Worm (Caenorhabditis elegans): Measurements from ENCODE around the gene K02C4.5.

K02C4.5 gene

DNA sequence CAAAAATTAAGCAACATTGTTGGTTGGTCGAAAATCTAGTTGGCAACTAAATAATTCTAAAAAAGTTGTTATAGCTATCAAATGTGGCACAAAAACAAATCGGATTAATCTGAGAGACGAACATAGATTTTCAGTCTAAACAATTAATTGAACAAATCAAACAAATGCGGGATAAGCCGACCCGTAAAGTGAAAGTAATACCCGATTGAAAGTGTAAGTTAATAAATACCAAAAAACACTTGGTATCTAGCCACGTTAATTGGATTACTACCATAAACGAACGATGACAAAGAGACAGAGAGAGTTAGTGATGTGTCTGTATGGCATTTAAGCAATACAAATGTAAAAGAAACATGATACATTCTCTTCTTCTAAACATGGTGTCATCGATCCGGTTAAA is 15.7 kb downstream of the K02C4.5 start:
- TF ChIP-seq ztf-29 (GFP tag; IDR thresholded peaks at IDR 0.05) (no peak), med-1 (GFP tag; optimal IDR thresholded peaks at IDR 0.05; ENCODE audit: insufficient read depth) (no peak), cog-1 (tag; optimal IDR thresholded peaks at IDR 0.05) (no peak), tab-1 (GFP tag; IDR thresholded peaks at IDR 0.05) (no peak), T22C8.4 (GFP tag; IDR thresholded peaks at IDR 0.05) (no peak), ref-1 (GFP tag; conservative IDR thresholded peaks at IDR 0.05) (no peak), ztf-23 (GFP tag; IDR thresholded peaks at IDR 0.05) (no peak), flt-1 (GFP tag; IDR thresholded peaks at IDR 0.05) (no peak), klf-2 (GFP tag; conservative IDR thresholded peaks at IDR 0.05) (no peak)

DNA sequence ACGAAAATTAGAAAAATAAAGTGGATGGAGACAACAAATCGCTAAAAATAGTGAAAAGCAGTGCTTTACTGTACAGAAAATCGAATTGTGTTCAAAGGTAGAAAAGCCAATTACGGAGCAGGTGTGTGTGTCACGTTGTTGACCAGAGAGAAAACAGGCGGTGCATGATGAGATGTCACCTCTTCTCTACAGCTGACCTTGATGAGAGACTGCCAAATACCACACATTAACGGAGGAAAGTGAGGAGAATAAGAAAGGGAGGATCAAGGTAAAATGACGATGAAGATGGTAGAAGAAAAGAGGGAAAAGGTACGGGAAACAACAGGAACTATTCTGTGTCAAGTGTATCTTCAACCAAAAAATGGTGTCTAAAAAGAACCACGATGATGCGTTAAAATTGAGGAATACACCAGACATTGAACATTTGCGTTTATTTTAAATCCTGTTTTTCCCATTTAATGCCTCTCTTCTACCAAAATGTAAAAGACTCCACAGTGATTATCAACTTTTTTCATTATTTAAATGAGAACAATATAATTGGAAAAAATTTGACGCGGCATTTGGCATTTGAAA is 21.1 kb downstream of the K02C4.5 start:
- TF ChIP-seq cog-1 (tag; optimal IDR thresholded peaks at IDR 0.05) (no peak), T22C8.4 (GFP tag; IDR thresholded peaks at IDR 0.05) (no peak)

DNA sequence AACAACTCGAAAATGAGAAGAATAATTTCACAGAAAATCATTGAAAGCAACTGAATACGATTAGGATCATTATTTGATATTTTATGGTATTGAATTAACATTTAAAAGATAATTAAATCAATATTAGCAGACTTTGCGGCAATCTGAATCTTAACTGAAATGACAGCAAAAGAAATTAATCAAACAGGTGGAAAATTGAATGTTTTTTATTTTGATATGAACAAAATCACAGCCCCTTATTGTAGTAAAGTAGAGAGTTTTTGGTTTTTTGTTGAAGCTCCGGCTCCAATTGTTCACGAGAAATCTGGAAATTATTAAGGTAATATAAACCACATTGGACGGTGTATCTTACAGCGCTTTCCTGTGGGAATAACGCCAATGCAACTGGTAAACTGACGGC is 23.8 kb downstream of the K02C4.5 start, which contains the start of gene sre-2:
sre-2 (minus strand) TSS at position 101 of the 400 bp plus-strand sequence.
- TF ChIP-seq med-1 (GFP tag; optimal IDR thresholded peaks at IDR 0.05; ENCODE audit: insufficient read depth) (no peak), tab-1 (GFP tag; IDR thresholded peaks at IDR 0.05) (no peak), ztf-29 (GFP tag; IDR thresholded peaks at IDR 0.05) (no peak), ztf-23 (GFP tag; IDR thresholded peaks at IDR 0.05) (no peak), klf-2 (GFP tag; conservative IDR thresholded peaks at IDR 0.05) (no peak), flt-1 (GFP tag; IDR thresholded peaks at IDR 0.05) (no peak), ref-1 (GFP tag; conservative IDR thresholded peaks at IDR 0.05) (no peak)

DNA sequence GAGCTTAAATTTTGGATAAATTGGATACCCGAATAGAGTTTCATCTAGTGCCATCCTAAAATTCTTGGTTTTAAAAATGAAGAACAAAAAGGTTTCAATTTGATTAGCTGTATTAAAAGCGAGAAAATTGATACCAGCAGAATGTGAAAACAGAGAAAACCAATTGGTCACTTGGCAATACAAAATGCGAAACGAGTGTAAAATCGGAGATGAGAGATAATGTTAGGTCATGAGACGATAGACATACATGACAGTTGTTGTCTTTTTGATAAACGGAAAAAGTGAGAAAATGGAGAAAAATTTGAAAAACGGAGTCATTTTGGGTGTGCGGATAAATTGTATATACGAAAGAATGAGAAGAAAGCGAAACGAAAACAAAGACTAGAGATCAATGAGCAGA is 26.8 kb downstream of the K02C4.5 start, which contains the start of gene sfxn-5:
sfxn-5 (minus strand) TSS at position 55 of the 400 bp plus-strand sequence.
- TF ChIP-seq ztf-23 (GFP tag; IDR thresholded peaks at IDR 0.05) (no peak), klf-2 (GFP tag; conservative IDR thresholded peaks at IDR 0.05) (no peak), T22C8.4 (GFP tag; IDR thresholded peaks at IDR 0.05) (no peak), flt-1 (GFP tag; IDR thresholded peaks at IDR 0.05) (no peak), cog-1 (tag; optimal IDR thresholded peaks at IDR 0.05) (no peak), tab-1 (GFP tag; IDR thresholded peaks at IDR 0.05) (no peak), med-1 (GFP tag; optimal IDR thresholded peaks at IDR 0.05; ENCODE audit: insufficient read depth) (no peak), ref-1 (GFP tag; conservative IDR thresholded peaks at IDR 0.05) (no peak), ztf-29 (GFP tag; IDR thresholded peaks at IDR 0.05) (no peak)

DNA sequence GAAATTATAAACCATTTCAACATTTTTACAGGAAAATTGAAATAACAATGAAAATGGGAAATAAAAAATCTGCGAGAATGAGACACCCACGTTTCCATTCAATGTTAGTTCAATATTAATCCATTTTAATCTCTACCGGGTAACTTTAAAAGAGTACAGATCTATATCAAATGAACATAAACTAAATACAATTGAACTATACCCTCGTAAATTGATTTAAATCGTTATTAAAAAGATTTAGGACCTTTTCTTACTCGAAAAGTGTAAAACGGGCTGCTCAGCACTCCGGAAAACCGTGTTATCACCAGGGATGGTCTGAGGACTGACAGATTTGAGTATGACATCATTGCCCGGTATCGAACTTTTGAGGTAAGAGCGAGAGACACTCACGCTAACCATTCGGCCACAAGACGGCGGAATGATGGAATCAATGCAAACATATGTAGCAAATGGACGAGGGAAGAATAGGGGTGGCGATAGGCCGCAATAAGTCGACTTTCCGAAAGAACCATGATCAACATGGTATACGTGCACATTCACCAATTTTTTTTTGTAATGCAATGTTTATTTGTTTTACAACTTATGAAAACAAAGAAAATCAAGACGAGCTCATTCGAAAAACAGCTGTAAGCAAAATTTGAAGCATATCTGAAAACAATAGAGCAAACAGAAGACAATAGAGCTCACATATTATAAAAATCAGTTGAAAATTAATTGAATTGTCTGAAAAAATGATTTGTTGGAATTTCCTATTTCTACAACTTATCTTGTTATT is 28.9 kb downstream of the K02C4.5 start, which contains the start of the genes chst-1 and C41C4.9:
chst-1 (minus strand) TSS at position 51 of the 775 bp plus-strand sequence.
C41C4.9 (plus strand) TSS at position 725 of the 775 bp plus-strand sequence.
- TF ChIP-seq med-1 (GFP tag; optimal IDR thresholded peaks at IDR 0.05; ENCODE audit: insufficient read depth) (peak; percentile 87), ztf-23 (GFP tag; IDR thresholded peaks at IDR 0.05) (peak; percentile 94), klf-2 (GFP tag; conservative IDR thresholded peaks at IDR 0.05) (no peak; the same call in 1 of the 2 replicates), flt-1 (GFP tag; IDR thresholded peaks at IDR 0.05) (peak; percentile 97), tab-1 (GFP tag; IDR thresholded peaks at IDR 0.05) (peak; percentile 97), T22C8.4 (GFP tag; IDR thresholded peaks at IDR 0.05) (peak; percentile 94), ztf-29 (GFP tag; IDR thresholded peaks at IDR 0.05) (peak; percentile 92), ref-1 (GFP tag; conservative IDR thresholded peaks at IDR 0.05) (peak; percentile 89), cog-1 (tag; optimal IDR thresholded peaks at IDR 0.05) (peak; percentile 82)

DNA sequence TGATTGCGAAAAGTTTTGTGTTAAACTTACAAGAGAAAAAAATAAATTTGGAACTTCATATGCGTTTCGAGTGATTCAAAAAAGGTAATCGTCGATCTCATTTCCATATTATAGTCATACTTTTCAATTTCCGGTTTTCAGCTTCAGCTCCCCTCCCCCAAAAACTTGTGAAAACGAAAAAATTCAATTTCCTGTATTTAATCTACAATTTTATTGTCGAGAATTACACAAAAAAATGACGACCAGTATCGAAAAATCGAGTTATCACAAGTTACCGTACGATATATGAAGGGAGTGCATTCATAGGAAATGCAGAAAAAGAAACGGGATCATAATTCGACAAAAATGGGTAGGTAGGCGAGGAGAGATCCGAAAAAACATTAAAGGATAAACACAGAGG is 33.8 kb downstream of the K02C4.5 start, which contains the start of gene lron-4:
lron-4 (minus strand) TSS at position 101 of the 400 bp plus-strand sequence.
- no peak for TF ChIP-seq ref-1 (GFP tag; conservative IDR thresholded peaks at IDR 0.05)
- TF ChIP-seq ztf-29 (GFP tag; IDR thresholded peaks at IDR 0.05) = no peak
- TF ChIP-seq klf-2 (GFP tag; conservative IDR thresholded peaks at IDR 0.05) = no peak
- TF ChIP-seq flt-1 (GFP tag; IDR thresholded peaks at IDR 0.05) = no peak
- TF ChIP-seq ztf-23 (GFP tag; IDR thresholded peaks at IDR 0.05) = no peak
- no peak for TF ChIP-seq cog-1 (tag; optimal IDR thresholded peaks at IDR 0.05)
- no peak for TF ChIP-seq tab-1 (GFP tag; IDR thresholded peaks at IDR 0.05)
- no peak for TF ChIP-seq T22C8.4 (GFP tag; IDR thresholded peaks at IDR 0.05)
- TF ChIP-seq med-1 (GFP tag; optimal IDR thresholded peaks at IDR 0.05; ENCODE audit: insufficient read depth) = no peak

DNA sequence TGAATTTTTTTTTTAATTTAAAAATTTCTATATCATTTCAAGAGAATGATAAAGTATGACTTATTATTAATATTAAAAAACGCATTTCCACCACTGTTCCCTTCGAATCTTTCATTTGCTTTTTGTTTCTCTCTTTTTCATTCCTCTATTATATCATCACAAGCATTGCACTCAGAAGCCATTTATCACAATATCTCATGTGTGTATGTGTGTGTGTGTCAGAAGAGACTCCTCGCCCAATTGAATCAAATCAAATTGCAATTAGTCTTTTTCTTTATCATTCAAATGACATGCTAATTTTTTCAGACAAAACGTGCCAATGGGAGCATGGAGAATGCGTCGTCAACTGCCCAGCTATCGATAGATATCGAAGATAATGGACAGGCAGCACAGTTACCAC is 37.9 kb downstream of the K02C4.5 start, which contains the start of gene unc-105:
unc-105 (plus strand) TSS at position 301 of the 400 bp plus-strand sequence.
- TF ChIP-seq ref-1 (GFP tag; conservative IDR thresholded peaks at IDR 0.05) (no peak), T22C8.4 (GFP tag; IDR thresholded peaks at IDR 0.05) (no peak), med-1 (GFP tag; optimal IDR thresholded peaks at IDR 0.05; ENCODE audit: insufficient read depth) (no peak), klf-2 (GFP tag; conservative IDR thresholded peaks at IDR 0.05) (no peak), ztf-23 (GFP tag; IDR thresholded peaks at IDR 0.05) (no peak), tab-1 (GFP tag; IDR thresholded peaks at IDR 0.05) (no peak), cog-1 (tag; optimal IDR thresholded peaks at IDR 0.05) (no peak), flt-1 (GFP tag; IDR thresholded peaks at IDR 0.05) (no peak), ztf-29 (GFP tag; IDR thresholded peaks at IDR 0.05) (no peak)

DNA sequence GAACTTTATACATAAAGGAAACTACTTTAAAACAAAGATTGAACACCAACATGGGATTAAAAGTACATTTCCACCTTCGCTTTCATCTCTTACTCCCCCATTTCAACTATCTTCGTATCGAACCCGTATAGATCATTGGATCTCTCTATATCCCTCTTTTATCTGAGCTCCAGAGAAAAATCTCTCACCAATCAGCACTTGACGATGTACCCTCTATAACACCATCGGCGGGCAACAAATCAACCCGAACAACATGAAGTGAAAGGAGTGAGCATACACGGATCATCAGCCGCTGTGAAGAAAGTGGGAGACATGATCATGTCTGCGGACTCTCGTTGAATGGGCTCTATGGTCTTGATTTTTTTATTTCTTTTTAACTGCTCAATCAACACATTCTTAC is 39.2 kb downstream of the K02C4.5 start:
- TF ChIP-seq tab-1 (GFP tag; IDR thresholded peaks at IDR 0.05) (no peak), ztf-23 (GFP tag; IDR thresholded peaks at IDR 0.05) (no peak)

DNA sequence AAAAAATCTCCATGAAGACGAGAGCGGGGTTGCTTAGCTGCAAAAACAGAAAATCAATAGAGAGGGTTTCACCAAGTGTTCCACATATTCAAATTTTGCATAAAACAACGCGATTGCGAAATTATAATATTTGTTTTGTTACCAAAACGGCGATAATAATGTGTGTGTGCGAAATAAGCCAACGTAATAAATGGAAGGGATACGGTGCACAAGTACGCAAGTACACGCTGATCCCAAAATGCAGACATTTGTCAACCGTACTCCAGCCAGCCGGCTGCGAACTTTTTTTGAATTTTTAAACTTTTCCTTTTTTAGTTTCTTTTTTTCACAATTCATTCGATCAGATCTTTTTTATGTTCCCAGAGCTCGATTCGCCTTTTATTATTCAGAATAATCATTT is 46.6 kb downstream of the K02C4.5 start, which contains the start of gene ire-1:
ire-1 (minus strand) TSS at position 44 of the 400 bp plus-strand sequence.
- TF ChIP-seq T22C8.4 (GFP tag; IDR thresholded peaks at IDR 0.05) = no peak
- no peak for TF ChIP-seq med-1 (GFP tag; optimal IDR thresholded peaks at IDR 0.05; ENCODE audit: insufficient read depth)
- TF ChIP-seq flt-1 (GFP tag; IDR thresholded peaks at IDR 0.05) = no peak
- TF ChIP-seq cog-1 (tag; optimal IDR thresholded peaks at IDR 0.05) = no peak
- no peak for TF ChIP-seq ztf-29 (GFP tag; IDR thresholded peaks at IDR 0.05)
- no peak for TF ChIP-seq tab-1 (GFP tag; IDR thresholded peaks at IDR 0.05)
- TF ChIP-seq ref-1 (GFP tag; conservative IDR thresholded peaks at IDR 0.05) = no peak
- no peak for TF ChIP-seq klf-2 (GFP tag; conservative IDR thresholded peaks at IDR 0.05)
- TF ChIP-seq ztf-23 (GFP tag; IDR thresholded peaks at IDR 0.05) = no peak

All from whole organism, midembryonic.